Fruit fly (Drosophila melanogaster) whole organism, prepupa: ENCODE data around the gene CG18476.

Source experiments
- CG31627 ChIP-seq: fragments of 200-800 bp; sonication (Bioruptor generic); optimal IDR thresholded peaks from 3 replicates; lab custom pipeline; 2016; ENCODE audit warnings: missing biosample characterization, missing genetic modification characterization
- CG6276 ChIP-seq: fragments of 200-800 bp; sonication (Bioruptor generic); optimal IDR thresholded peaks from 2 replicates; lab custom pipeline; 2017; ENCODE audit warnings: missing biosample characterization, mild to moderate bottlenecking, missing genetic modification characterization
- Eip78C ChIP-seq: fragments of 200-800 bp; sonication (Bioruptor generic); peaks from one replicate; lab custom pipeline; 2016; ENCODE audit warnings: missing biosample characterization, missing genetic modification characterization
- Eip93F ChIP-seq: fragments of 200-800 bp; sonication (Bioruptor generic); optimal IDR thresholded peaks from 2 replicates; lab custom pipeline; 2016; ENCODE audit warnings: missing biosample characterization, mild to moderate bottlenecking, missing genetic modification characterization
- Ets96B ChIP-seq: fragments of 200-800 bp; optimal IDR thresholded peaks from 2 replicates; lab custom pipeline; 2019; ENCODE audit warnings: missing biosample characterization, mild to moderate bottlenecking, missing genetic modification characterization, moderate library complexity
- Lpt ChIP-seq: fragments of 200-800 bp; sonication (Bioruptor generic); optimal IDR thresholded peaks from 3 replicates; lab custom pipeline; 2016; ENCODE audit warnings: missing biosample characterization, missing genetic modification characterization
- OdsH ChIP-seq: fragments of 200-800 bp; sonication (Bioruptor generic); optimal IDR thresholded peaks from 3 replicates; lab custom pipeline; 2016; ENCODE audit warnings: missing biosample characterization, missing genetic modification characterization
- Sox14 ChIP-seq: fragments of 200-800 bp; sonication (Bioruptor generic); optimal IDR thresholded peaks from 3 replicates; lab custom pipeline; 2016; ENCODE audit warnings: missing biosample characterization, missing genetic modification characterization
- Sox15 ChIP-seq: fragments of 200-800 bp; sonication (Bioruptor generic); optimal IDR thresholded peaks from 3 replicates; lab custom pipeline; 2016; ENCODE audit warnings: missing biosample characterization, missing genetic modification characterization
- cyc ChIP-seq: fragments of 200-800 bp; sonication (Bioruptor generic); optimal IDR thresholded peaks from 3 replicates; lab custom pipeline; 2016; ENCODE audit warnings: missing biosample characterization, missing genetic modification characterization
- esn ChIP-seq: fragments of 200-800 bp; sonication (Bioruptor generic); optimal IDR thresholded peaks from 2 replicates; lab custom pipeline; 2016; ENCODE audit warnings: missing biosample characterization, mild to moderate bottlenecking, missing genetic modification characterization, moderate library complexity
- fd59A ChIP-seq: fragments of 200-800 bp; sonication (Bioruptor generic); optimal IDR thresholded peaks from 2 replicates; lab custom pipeline; 2017; ENCODE audit warnings: missing biosample characterization, mild to moderate bottlenecking, missing genetic modification characterization, missing genetic modification reagents
- salr ChIP-seq, 2 experiments: fragments of 200-800 bp; sonication (Bioruptor generic); optimal IDR thresholded peaks; 3 replicates each; lab custom pipeline; 2016 to 2018; ENCODE audit warnings: missing biosample characterization in 2 of 2, missing genetic modification characterization in 2 of 2, mild to moderate bottlenecking in 1 of 2
- ss ChIP-seq, 2 experiments: fragments of 200-800 bp; sonication (Bioruptor generic); optimal IDR thresholded peaks; 2 replicates in 1 of 2; 3 replicates in 1 of 2; lab custom pipeline; 2017 to 2018; ENCODE audit warnings: mild to moderate bottlenecking in 2 of 2, missing biosample characterization in 2 of 2, missing genetic modification characterization in 2 of 2, moderate library complexity in 1 of 2

CG18476 gene

DNA sequence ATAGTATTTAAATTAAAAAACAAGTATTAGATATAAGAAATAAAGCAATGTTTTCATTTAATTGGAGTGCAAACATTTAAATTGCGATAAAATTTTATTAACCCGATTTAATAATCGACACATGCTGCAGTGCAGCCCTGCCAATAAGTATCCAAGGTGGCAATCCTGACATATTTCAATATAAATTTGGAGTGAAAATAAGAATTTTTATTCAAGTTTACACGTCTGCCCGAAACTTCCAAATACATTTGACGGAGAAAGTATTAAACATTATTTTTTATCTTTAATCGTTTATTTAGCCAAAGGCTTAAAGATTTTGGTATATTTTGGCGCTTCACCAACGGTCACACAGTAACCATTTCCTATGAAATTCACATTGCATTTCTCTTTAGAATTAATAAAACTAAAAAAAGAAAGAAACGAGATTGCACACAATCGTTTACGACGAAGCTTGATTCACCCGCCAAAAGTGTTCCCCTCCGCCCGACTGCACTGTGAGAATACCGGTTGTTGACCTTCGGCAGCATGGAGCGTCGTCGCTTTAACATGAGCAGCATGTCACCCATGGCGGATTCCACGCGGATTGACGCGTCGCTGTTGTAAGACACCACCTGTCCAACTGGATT is 49.4 kb downstream of the CG18476 start, which contains the start of gene CG14712:
Gene CG14712 (plus strand): TSS at position 344 of the 626 bp plus-strand sequence.
- TF ChIP-seq Ets96B (no peak), CG31627 (GFP tag; lab: Kevin White, UChicago) (peak; percentile 13), cyc (GFP tag; lab: Kevin White, UChicago) (peak; percentile 18), Eip78C (GFP tag; lab: Kevin White, UChicago) (no peak)

DNA sequence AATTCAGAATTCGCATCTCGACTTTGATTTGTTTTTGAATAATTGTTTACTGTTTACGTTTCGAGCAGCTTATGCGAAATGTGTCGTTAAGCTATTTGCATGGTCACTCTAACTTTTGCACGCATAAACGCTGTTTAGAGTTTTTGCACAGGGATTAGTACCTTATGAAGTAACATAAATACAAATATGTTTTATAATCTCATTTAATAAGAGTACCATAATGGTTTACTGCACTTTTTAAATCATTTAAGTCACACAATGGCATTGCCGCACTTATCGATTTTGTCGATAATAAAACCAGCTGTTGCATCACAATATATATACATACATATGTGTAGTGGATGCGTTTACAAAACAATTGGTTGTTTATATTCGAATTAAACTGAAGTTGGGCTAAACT is 51.3 kb downstream of the CG18476 start, which contains the start of the genes CG6813 and CG18764:
Gene CG6813 (minus strand): TSS at position 68 of the 400 bp plus-strand sequence.
Gene CG18764 (plus strand): TSS at position 319 of the 400 bp plus-strand sequence.
- TF ChIP-seq esn (GFP tag; lab: Kevin White, UChicago) = peak; percentile 27
- TF ChIP-seq Eip93F (GFP tag; lab: Kevin White, UChicago) = peak; percentile 26
- no peak for TF ChIP-seq Sox14

DNA sequence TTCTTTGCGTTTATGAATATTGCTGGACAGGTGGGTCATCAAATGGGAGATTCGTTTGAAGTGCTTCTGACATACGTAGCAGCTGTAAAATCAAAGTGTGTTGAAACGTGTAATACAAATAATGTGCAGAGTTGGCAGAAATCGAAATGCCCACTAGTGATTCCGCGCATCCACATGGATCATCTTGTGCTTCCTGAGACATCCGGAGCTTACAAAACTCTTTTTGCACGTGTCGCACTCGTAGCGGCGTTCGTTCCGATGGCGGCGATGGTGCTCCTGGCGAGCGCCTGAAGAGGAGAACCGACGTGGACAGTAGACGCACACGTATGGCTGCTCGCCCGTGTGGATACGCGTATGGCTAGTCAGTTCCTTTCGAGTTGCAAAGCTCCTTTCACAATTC is 52.4 kb downstream of the CG18476 start, which contains the start of gene Zaf1:
Gene Zaf1 (minus strand): TSS at position 101 of the 400 bp plus-strand sequence.
- no peak for TF ChIP-seq Sox15 (GFP tag; lab: Kevin White, UChicago)
- no peak for TF ChIP-seq CG6276
- TF ChIP-seq Ets96B = no peak
- TF ChIP-seq salr (GFP tag; optimal IDR thresholded peaks at IDR 0.05; lab: Kevin White, UChicago) = no peak
- no peak for TF ChIP-seq Lpt (GFP tag; lab: Kevin White, UChicago)
- no peak for TF ChIP-seq Sox14
- no peak for TF ChIP-seq OdsH (GFP tag; lab: Kevin White, UChicago)
- TF ChIP-seq ss (GFP tag; optimal IDR thresholded peaks at IDR 0.05; lab: Kevin White, UChicago) = no peak
- no peak for TF ChIP-seq fd59A (GFP tag; lab: Kevin White, UChicago)
- TF ChIP-seq, all 60 proteins: peak for 0
